Worm (Caenorhabditis elegans) whole organism, L4 larva: ENCODE measurements around the gene set-19.
A peak's percentile ranks its signal among the peaks of the same experiment; 100 is the strongest.

Source experiments
- D1046.2 ChIP-seq: fragments of 200-800 bp; sonication (Bioruptor generic); IDR thresholded peaks from 2 replicates; pipeline ENCODE4 v1.3.6; 2022; ENCODE audit warnings: missing genetic modification characterization, missing compliant biosample characterization
- F10B5.3 ChIP-seq: sonication (generic microtip); optimal IDR thresholded peaks from 2 replicates; lab custom pipeline; 2016; ENCODE audit warnings: mild to moderate bottlenecking, missing genetic modification characterization, missing compliant biosample characterization
- R02D3.7 ChIP-seq: fragments of 150-350 bp; sonication (generic microtip); optimal IDR thresholded peaks from 3 replicates; lab custom pipeline; 2014; ENCODE audit warnings: missing biosample characterization, missing genetic modification characterization
- T26A8.4 ChIP-seq: fragments of 200-800 bp; sonication (Bioruptor generic); IDR thresholded peaks from 2 replicates; pipeline ENCODE4 v1.3.6; 2022; ENCODE audit warnings: missing genetic modification characterization, missing compliant biosample characterization
- Y48G9A.11 ChIP-seq: fragments of 200-800 bp; sonication (Bioruptor generic); IDR thresholded peaks from 2 replicates; pipeline ENCODE4 v1.3.6; 2022; ENCODE audit warnings: missing genetic modification reagents, missing genetic modification characterization, missing compliant biosample characterization
- Y5F2A.4 ChIP-seq: fragments of 200-800 bp; sonication (Bioruptor generic); optimal IDR thresholded peaks from 2 replicates; lab custom pipeline; 2018; ENCODE audit warnings: mild to moderate bottlenecking, missing genetic modification characterization, missing compliant biosample characterization
- ZK337.2 ChIP-seq: fragments of 200-800 bp; sonication (Bioruptor generic); IDR thresholded peaks from 2 replicates; pipeline ENCODE4 v1.3.6; 2022; ENCODE audit warnings: missing genetic modification reagents, missing genetic modification characterization, missing compliant biosample characterization
- aha-1 ChIP-seq: fragments of 150-350 bp; peaks from one replicate; lab custom pipeline; 2014; ENCODE audit warnings: missing biosample characterization, missing genetic modification characterization
- attf-4 ChIP-seq: sonication (generic microtip); optimal IDR thresholded peaks from 3 replicates; lab custom pipeline; 2017; ENCODE audit warnings: missing biosample characterization, missing genetic modification characterization
- ceh-28 ChIP-seq: fragments of 150-350 bp; optimal IDR thresholded peaks from 2 replicates; lab custom pipeline; 2014; ENCODE audit warnings: missing biosample characterization, missing genetic modification reagents, missing genetic modification characterization
- ceh-32 ChIP-seq: sonication (generic microtip); optimal IDR thresholded peaks from 2 replicates; lab custom pipeline; 2016; ENCODE audit warnings: mild to moderate bottlenecking, missing genetic modification characterization, missing compliant biosample characterization; ENCODE audit not compliant: poor library complexity
- ceh-44 ChIP-seq: fragments of 200-800 bp; sonication (Bioruptor generic); IDR thresholded peaks from 2 replicates; pipeline ENCODE4 v1.3.6; 2022; ENCODE audit warnings: missing genetic modification reagents, missing genetic modification characterization, missing compliant biosample characterization
- ces-1 ChIP-seq: fragments of 150-350 bp; sonication (generic microtip); optimal IDR thresholded peaks from 4 replicates; lab custom pipeline; 2014; ENCODE audit warnings: missing biosample characterization, missing genetic modification reagents, missing genetic modification characterization
- daf-12 ChIP-seq: fragments of 150-350 bp; optimal IDR thresholded peaks from 2 replicates; lab custom pipeline; 2014; ENCODE audit warnings: missing biosample characterization, missing genetic modification reagents, missing genetic modification characterization
- daf-8 ChIP-seq: fragments of 200-800 bp; sonication (Bioruptor generic); IDR thresholded peaks from 2 replicates; pipeline ENCODE4 v1.3.6; 2022; ENCODE audit warnings: missing genetic modification characterization, missing compliant biosample characterization
- dmd-6 ChIP-seq: fragments of 200-800 bp; sonication (Bioruptor generic); IDR thresholded peaks from 2 replicates; pipeline ENCODE4 v1.3.6; 2022; ENCODE audit warnings: missing genetic modification reagents, missing genetic modification characterization, missing compliant biosample characterization
- dmd-8 ChIP-seq: fragments of 200-800 bp; sonication (Bioruptor generic); IDR thresholded peaks from 2 replicates; pipeline ENCODE4 v1.3.6; 2022; ENCODE audit warnings: missing genetic modification characterization, missing compliant biosample characterization
- dve-1 ChIP-seq: sonication (generic microtip); optimal IDR thresholded peaks from 2 replicates; lab custom pipeline; 2017; ENCODE audit warnings: antibody characterized with exemption, mild to moderate bottlenecking, missing genetic modification characterization, missing compliant biosample characterization; ENCODE audit not compliant: insufficient read depth
- egl-43 ChIP-seq: fragments of 200-800 bp; sonication (Bioruptor generic); IDR thresholded peaks from 2 replicates; pipeline ENCODE4 v1.3.6; 2022; ENCODE audit warnings: missing genetic modification reagents, missing genetic modification characterization, missing compliant biosample characterization
- hif-1 ChIP-seq, 2 experiments: sonication (generic microtip); optimal IDR thresholded peaks; 2 replicates each; lab custom pipeline; 2016 to 2017; ENCODE audit warnings: missing compliant biosample characterization in 2 of 2, missing genetic modification characterization in 2 of 2, missing genetic modification reagents in 2 of 2, missing genotype in 2 of 2, mild to moderate bottlenecking in 1 of 2
- hlh-11 ChIP-seq: fragments of 200-800 bp; sonication (Bioruptor generic); optimal IDR thresholded peaks from 2 replicates; lab custom pipeline; 2018; ENCODE audit warnings: mild to moderate bottlenecking, missing genetic modification characterization, missing compliant biosample characterization
- hlh-30 ChIP-seq: sonication (generic microtip); optimal IDR thresholded peaks from 2 replicates; lab custom pipeline; 2017; ENCODE audit warnings: antibody characterized with exemption, mild to moderate bottlenecking, missing genetic modification characterization, missing compliant biosample characterization; ENCODE audit not compliant: insufficient read depth
- hmg-1.1 ChIP-seq: fragments of 200-800 bp; sonication (Bioruptor generic); IDR thresholded peaks from 2 replicates; pipeline ENCODE4 v1.3.6; 2022; ENCODE audit warnings: missing genetic modification reagents, missing genetic modification characterization, missing compliant biosample characterization
- lin-15B ChIP-seq: fragments of 150-350 bp; sonication (generic microtip); optimal IDR thresholded peaks from 3 replicates; lab custom pipeline; 2014; ENCODE audit warnings: missing biosample characterization, missing genetic modification characterization
- lin-29 ChIP-seq: fragments of 200-800 bp; sonication (Bioruptor generic); IDR thresholded peaks from 2 replicates; pipeline ENCODE4 v1.3.6; 2022; ENCODE audit warnings: missing genetic modification reagents, missing genetic modification characterization, missing compliant biosample characterization
- lir-3 ChIP-seq: sonication (generic microtip); optimal IDR thresholded peaks from 2 replicates; lab custom pipeline; 2016; ENCODE audit warnings: mild to moderate bottlenecking, missing genetic modification characterization, missing compliant biosample characterization
- madf-9 ChIP-seq: fragments of 200-800 bp; sonication (Bioruptor generic); conservative IDR thresholded peaks from 2 replicates; pipeline ENCODE4 v1.3.6; 2022; ENCODE audit warnings: missing genetic modification reagents, missing genetic modification characterization, missing compliant biosample characterization
- mep-1 ChIP-seq: fragments of 150-350 bp; sonication (generic microtip); optimal IDR thresholded peaks from 3 replicates; lab custom pipeline; 2014; ENCODE audit warnings: missing biosample characterization, missing genetic modification characterization
- mxl-2 ChIP-seq: fragments of 200-800 bp; sonication (Bioruptor generic); conservative IDR thresholded peaks from 2 replicates; pipeline ENCODE4 v1.3.6; 2022; ENCODE audit warnings: missing genetic modification reagents, missing genetic modification characterization, missing compliant biosample characterization
- mxl-3 ChIP-seq: fragments of 200-800 bp; sonication (Bioruptor generic); optimal IDR thresholded peaks from 2 replicates; lab custom pipeline; 2018; ENCODE audit warnings: mild to moderate bottlenecking, missing genetic modification characterization, missing compliant biosample characterization
- nhr-10 ChIP-seq: fragments of 150-350 bp; optimal IDR thresholded peaks from 2 replicates; lab custom pipeline; 2014; ENCODE audit warnings: missing biosample characterization, missing genetic modification characterization
- nhr-102 ChIP-seq: sonication (generic microtip); optimal IDR thresholded peaks from 2 replicates; lab custom pipeline; 2016; ENCODE audit warnings: mild to moderate bottlenecking, missing genetic modification characterization, moderate library complexity, missing compliant biosample characterization
- nhr-237 ChIP-seq: sonication (generic microtip); optimal IDR thresholded peaks from 2 replicates; lab custom pipeline; 2017; ENCODE audit warnings: missing biosample characterization, missing genetic modification characterization
- nhr-25 ChIP-seq: sonication (generic microtip); optimal IDR thresholded peaks from 2 replicates; lab custom pipeline; 2017; ENCODE audit warnings: missing genetic modification characterization, mild to moderate bottlenecking, missing compliant biosample characterization, antibody characterized with exemption, moderate library complexity, borderline replicate concordance; ENCODE audit not compliant: insufficient read depth
- nhr-28 ChIP-seq: fragments of 150-350 bp; optimal IDR thresholded peaks from 2 replicates; lab custom pipeline; 2014; ENCODE audit warnings: missing biosample characterization, missing genetic modification characterization
- nhr-48 ChIP-seq: sonication (generic microtip); optimal IDR thresholded peaks from 2 replicates; lab custom pipeline; 2016; ENCODE audit warnings: mild to moderate bottlenecking, missing genetic modification characterization, missing compliant biosample characterization
- nhr-6 ChIP-seq: fragments of 150-350 bp; optimal IDR thresholded peaks from 2 replicates; lab custom pipeline; 2014; ENCODE audit warnings: missing biosample characterization, missing genetic modification characterization
- pha-4 ChIP-seq, 2 experiments: fragments of 150-350 bp in 1 of 2; fragments of 200-800 bp in 1 of 2; sonication (Bioruptor generic) in 1 of 2; IDR thresholded peaks in 1 of 2; optimal IDR thresholded peaks in 1 of 2; 2 replicates each; pipeline versions ENCODE4 v1.3.6 to Lab custom; 2014 to 2022; ENCODE audit warnings: missing genetic modification characterization in 2 of 2, missing genetic modification reagents in 2 of 2, missing biosample characterization in 1 of 2, missing compliant biosample characterization in 1 of 2
- php-3 ChIP-seq: fragments of 200-800 bp; sonication (Bioruptor generic); IDR thresholded peaks from 2 replicates; pipeline ENCODE4 v1.3.6; 2022; ENCODE audit warnings: missing genetic modification reagents, missing genetic modification characterization, missing compliant biosample characterization
- skn-1 ChIP-seq: fragments of 150-350 bp; optimal IDR thresholded peaks from 2 replicates; lab custom pipeline; 2014; ENCODE audit warnings: missing biosample characterization, missing genetic modification characterization
- spr-1 ChIP-seq: sonication (generic microtip); optimal IDR thresholded peaks from 2 replicates; lab custom pipeline; 2016; ENCODE audit warnings: mild to moderate bottlenecking, missing genetic modification characterization, missing compliant biosample characterization
- zag-1 ChIP-seq: fragments of 150-350 bp; optimal IDR thresholded peaks from 2 replicates; lab custom pipeline; 2014; ENCODE audit warnings: missing biosample characterization, missing genetic modification characterization
- zfp-3 ChIP-seq: fragments of 200-800 bp; sonication (Bioruptor generic); conservative IDR thresholded peaks from 2 replicates; pipeline ENCODE4 v1.3.6; 2022; ENCODE audit warnings: missing genetic modification reagents, missing genetic modification characterization, missing compliant biosample characterization
- zip-2 ChIP-seq: fragments of 150-350 bp; optimal IDR thresholded peaks from 2 replicates; lab custom pipeline; 2014; ENCODE audit warnings: missing biosample characterization, missing genetic modification characterization
- ztf-7 ChIP-seq: fragments of 150-350 bp; optimal IDR thresholded peaks from 2 replicates; lab custom pipeline; 2014; ENCODE audit warnings: missing biosample characterization, missing genetic modification characterization

Gene set-19

ce11 chrX:5669733-5670132 lies 10.3 kb downstream of the set-19 start (continued):
- TF ChIP-seq ces-1 (GFP tag; lab: Kevin White, UChicago) = no peak
- no peak for TF ChIP-seq madf-9 (GFP tag; lab: Robert Waterston, UW)
- no peak for TF ChIP-seq skn-1 (tag; lab: Kevin White, UChicago)
- peak; percentile 71 for TF ChIP-seq dmd-6 (GFP tag; lab: Robert Waterston, UW)
- peak; percentile 69 for TF ChIP-seq hlh-11

- TF ChIP-seq D1046.2 (GFP tag; lab: Robert Waterston, UW) (no peak), Y5F2A.4 (GFP tag; lab: Kevin White, UChicago) (no peak), hmg-1.1 (GFP tag; lab: Robert Waterston, UW) (no peak), lir-3 (tag; lab: Kevin White, UChicago) (no peak), daf-8 (GFP tag; lab: Robert Waterston, UW) (no peak), nhr-28 (tag; lab: Kevin White, UChicago) (no peak), ceh-28 (tag; lab: Kevin White, UChicago) (no peak), madf-9 (GFP tag; lab: Robert Waterston, UW) (no peak), daf-12 (no peak), dmd-8 (GFP tag; lab: Robert Waterston, UW) (no peak), hif-1 (tag; optimal IDR thresholded peaks at IDR 0.05; lab: Kevin White, UChicago) (no peak), ZK337.2 (GFP tag; lab: Robert Waterston, UW) (no peak), F10B5.3 (tag; lab: Kevin White, UChicago) (no peak)
These were observed 16.5 kb downstream of the set-19 start, which contains the start of gene egl-13 for ce11 chrX:5663537-5663936. egl-13 (plus strand) TSS chrX:5663837.

ce11 chrX:5661179-5661578 lies 18.8 kb downstream of the set-19 start:
- peak; percentile 53 for TF ChIP-seq nhr-48 (tag; lab: Kevin White, UChicago)
- no peak for TF ChIP-seq mep-1 (tag; lab: Kevin White, UChicago)
- peak; percentile 30 for TF ChIP-seq hlh-11
- TF ChIP-seq spr-1 (tag; lab: Kevin White, UChicago) = peak; percentile 27
- no peak for TF ChIP-seq pha-4 (GFP tag; IDR thresholded peaks at IDR 0.05; lab: Robert Waterston, UW)
- no peak for TF ChIP-seq pha-4 (tag; optimal IDR thresholded peaks at IDR 0.05; lab: Kevin White, UChicago)
- TF ChIP-seq ceh-32 (tag; lab: Kevin White, UChicago) = no peak
- peak; percentile 51 for TF ChIP-seq mxl-3
- TF ChIP-seq, all 104 proteins: peak for 4

- TF ChIP-seq zag-1 (tag; lab: Kevin White, UChicago) (no peak), zfp-3 (GFP tag; lab: Robert Waterston, UW) (no peak), nhr-28 (tag; lab: Kevin White, UChicago) (peak; percentile 44), ceh-28 (tag; lab: Kevin White, UChicago) (no peak), R02D3.7 (no peak), daf-8 (GFP tag; lab: Robert Waterston, UW) (no peak), ceh-44 (GFP tag; lab: Robert Waterston, UW) (no peak), lin-15B (tag; lab: Kevin White, UChicago) (no peak), nhr-6 (tag; lab: Kevin White, UChicago) (no peak), nhr-237 (tag; lab: Kevin White, UChicago) (no peak), hlh-30 (peak; percentile 43), ztf-7 (no peak), mep-1 (tag; lab: Kevin White, UChicago) (peak; percentile 40), Y48G9A.11 (GFP tag; lab: Robert Waterston, UW) (no peak), nhr-102 (tag; lab: Kevin White, UChicago) (no peak), attf-4 (tag; lab: Kevin White, UChicago) (no peak), zip-2 (tag; lab: Kevin White, UChicago) (no peak), dve-1 (no peak), aha-1 (peak; percentile 17), mxl-2 (GFP tag; lab: Robert Waterston, UW) (no peak), nhr-10 (tag; lab: Kevin White, UChicago) (no peak), lin-29 (GFP tag; lab: Robert Waterston, UW) (no peak), dmd-8 (GFP tag; lab: Robert Waterston, UW) (no peak), mxl-3 (peak; percentile 23), T26A8.4 (GFP tag; lab: Robert Waterston, UW) (no peak), hif-1 (tag; optimal IDR thresholded peaks at IDR 0.05; lab: Kevin White, UChicago) (no peak), nhr-25 (peak; percentile 25), egl-43 (GFP tag; lab: Robert Waterston, UW) (no peak), php-3 (GFP tag; lab: Robert Waterston, UW) (no peak)
These were observed 20.4 kb downstream of the set-19 start, which contains the start of gene T22B7.22 for ce11 chrX:5659614-5660013. T22B7.22 (plus strand) TSS chrX:5659967.
